Fruit fly (Drosophila melanogaster): ENCODE measurements around the gene Mcm7.

The Mcm7 gene

DNA sequence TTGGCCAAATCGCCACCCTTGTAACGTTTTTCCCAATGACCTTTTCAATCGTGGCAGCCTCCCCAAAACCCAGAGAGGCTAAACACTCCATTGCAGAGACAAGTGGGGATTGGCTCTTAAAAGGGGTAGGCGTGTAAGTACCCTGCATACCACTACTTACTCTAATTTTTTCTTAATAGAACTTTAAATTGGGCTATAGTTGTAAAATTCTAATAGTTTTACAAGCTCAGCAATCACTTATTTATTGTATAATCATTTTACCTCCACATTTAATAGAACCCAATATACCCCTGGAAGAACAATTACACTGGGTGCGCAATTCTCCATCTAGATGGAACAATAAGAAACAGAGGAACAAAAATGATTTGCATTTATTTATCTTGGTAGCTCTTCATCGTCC is 49.6 kb upstream of the Mcm7 start (continued):
- TF ChIP-seq Dref (GFP tag; IDR thresholded peaks at IDR 0.05) (no peak), CG6813 (GFP tag; optimal IDR thresholded peaks at IDR 0.05) (peak; percentile 68), Bteb2 (GFP tag; optimal IDR thresholded peaks at IDR 0.05) (peak; percentile 37), Optix (GFP tag; IDR thresholded peaks at IDR 0.05) (0 out of 3 replicates have a peak, but pooled peaks have one; percentile 48), Blimp-1 (GFP tag; optimal IDR thresholded peaks at IDR 0.05) (peak; percentile 79), CG11560 (tag; IDR thresholded peaks at IDR 0.05) (peak; percentile 38; the same call in 1 of the 3 replicates), lov (optimal IDR thresholded peaks at IDR 0.05) (no peak), lov (GFP tag; IDR thresholded peaks at IDR 0.05) (no peak), CG33557 (GFP tag; optimal IDR thresholded peaks at IDR 0.05) (no peak), nerfin-1 (tag; optimal IDR thresholded peaks at IDR 0.05) (peak; percentile 61), slou (GFP tag; optimal IDR thresholded peaks at IDR 0.05) (peak; percentile 23), Ets65A (GFP tag) (peak; percentile 26), kay (GFP tag; optimal IDR thresholded peaks at IDR 0.05) (peak; percentile 60), Meics (GFP tag; optimal IDR thresholded peaks at IDR 0.05) (peak; percentile 70), bsh (GFP tag; optimal IDR thresholded peaks at IDR 0.05) (peak in 1 of 2 experiments; percentile 85), chm (GFP tag; IDR thresholded peaks at IDR 0.05) (peak; percentile 83), dysf (GFP tag; IDR thresholded peaks at IDR 0.05) (peak; percentile 86), aop (GFP tag; IDR thresholded peaks at IDR 0.05) (no peak), Atf3 (GFP tag; optimal IDR thresholded peaks at IDR 0.05) (peak; percentile 33), CG4360 (GFP tag; IDR thresholded peaks at IDR 0.05) (no peak), CG10209 (GFP tag; optimal IDR thresholded peaks at IDR 0.05) (peak; percentile 76), CG11398 (GFP tag; optimal IDR thresholded peaks at IDR 0.05) (peak; percentile 55), dati (GFP tag; IDR thresholded peaks at IDR 0.05) (peak; percentile 37; the same call in 1 of the 2 replicates), B-H1 (GFP tag; IDR thresholded peaks at IDR 0.05) (peak; percentile 60; the same call in 2 of the 3 replicates), CG30020 (tag; optimal IDR thresholded peaks at IDR 0.05) (no peak), Max (GFP tag; optimal IDR thresholded peaks at IDR 0.05) (peak; percentile 45), sens-2 (GFP tag; IDR thresholded peaks at IDR 0.05) (peak; percentile 45; the same call in 1 of the 2 replicates), mld (GFP tag; IDR thresholded peaks at IDR 0.05; ENCODE audit: partially characterized antibody) (no peak)

DNA sequence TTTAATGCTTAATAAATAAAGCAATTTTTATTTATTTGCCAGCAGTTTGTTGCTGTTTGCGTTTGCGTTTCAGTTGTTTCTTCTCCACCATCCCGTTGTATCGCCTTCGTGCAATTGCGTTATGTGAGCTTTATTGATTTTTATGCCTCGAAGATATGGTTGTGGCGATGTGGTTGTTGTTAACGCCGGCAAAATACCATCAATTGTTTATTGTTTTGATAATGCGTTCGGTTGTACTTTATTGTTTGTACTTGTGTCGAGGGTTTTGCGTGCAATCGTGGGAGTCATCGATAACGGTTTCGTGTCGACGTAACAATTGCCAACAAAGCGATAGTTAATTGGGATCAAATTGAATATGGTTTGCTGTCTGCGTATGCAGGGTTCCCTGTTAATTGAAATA is 49.0 kb upstream of the Mcm7 start:
- TF ChIP-seq chinmo (GFP tag; IDR thresholded peaks at IDR 0.05; ENCODE audit: partially characterized antibody) (peak; percentile 38; the same call in 1 of the 4 replicates), tap (tag; optimal IDR thresholded peaks at IDR 0.05) (no peak), tx (GFP tag; optimal IDR thresholded peaks at IDR 0.05) (no peak), Med (GFP tag) (peak; percentile 71), cas (GFP tag; IDR thresholded peaks at IDR 0.05) (no peak), onecut (GFP tag; IDR thresholded peaks at IDR 0.05) (peak; percentile 69), Jarid2 (GFP tag; optimal IDR thresholded peaks at IDR 0.05) (no peak), dpn (GFP tag; optimal IDR thresholded peaks at IDR 0.05) (no peak), Lim3 (GFP tag; IDR thresholded peaks at IDR 0.05) (no peak), Mes4 (GFP tag; optimal IDR thresholded peaks at IDR 0.05) (no peak), CG3838 (GFP tag; optimal IDR thresholded peaks at IDR 0.05) (no peak), CG4730 (GFP tag; IDR thresholded peaks at IDR 0.05) (no peak), CG2202 (tag; optimal IDR thresholded peaks at IDR 0.05) (no peak)
